Worm (Caenorhabditis elegans): ENCODE data around the gene cpf-2.
"Not testable (repeated sequence)": the region's sequence is repeated elsewhere in the genome, so short reads cannot be mapped to it uniquely, and the experiment has no call there.

- TF ChIP-seq ces-1 (GFP tag; optimal IDR thresholded peaks at IDR 0.05); lsy-2 (tag; optimal IDR thresholded peaks at IDR 0.05); zip-8 (tag; optimal IDR thresholded peaks at IDR 0.05); lin-13 (tag; optimal IDR thresholded peaks at IDR 0.05); unc-62 (GFP tag; optimal IDR thresholded peaks at IDR 0.05); sem-2 (GFP tag; optimal IDR thresholded peaks at IDR 0.05); blmp-1 (tag; optimal IDR thresholded peaks at IDR 0.05); nhr-237 (tag; optimal IDR thresholded peaks at IDR 0.05); snpc-4 (tag; optimal IDR thresholded peaks at IDR 0.05); ztf-11 (tag; optimal IDR thresholded peaks at IDR 0.05); nhr-12 (tag; optimal IDR thresholded peaks at IDR 0.05); ceh-43 (GFP tag; optimal IDR thresholded peaks at IDR 0.05); nhr-28 (tag; optimal IDR thresholded peaks at IDR 0.05); sptf-1 (tag; optimal IDR thresholded peaks at IDR 0.05): not testable (repeated sequence)
These were observed 23.4 kb downstream of the cpf-2 start, which contains the start of gene Y43F4A.4 for ce11 chrIII:13245281-13245680.
